Fruit fly (Drosophila melanogaster): ENCODE measurements around the gene CG18170.

CG18170 gene

DNA sequence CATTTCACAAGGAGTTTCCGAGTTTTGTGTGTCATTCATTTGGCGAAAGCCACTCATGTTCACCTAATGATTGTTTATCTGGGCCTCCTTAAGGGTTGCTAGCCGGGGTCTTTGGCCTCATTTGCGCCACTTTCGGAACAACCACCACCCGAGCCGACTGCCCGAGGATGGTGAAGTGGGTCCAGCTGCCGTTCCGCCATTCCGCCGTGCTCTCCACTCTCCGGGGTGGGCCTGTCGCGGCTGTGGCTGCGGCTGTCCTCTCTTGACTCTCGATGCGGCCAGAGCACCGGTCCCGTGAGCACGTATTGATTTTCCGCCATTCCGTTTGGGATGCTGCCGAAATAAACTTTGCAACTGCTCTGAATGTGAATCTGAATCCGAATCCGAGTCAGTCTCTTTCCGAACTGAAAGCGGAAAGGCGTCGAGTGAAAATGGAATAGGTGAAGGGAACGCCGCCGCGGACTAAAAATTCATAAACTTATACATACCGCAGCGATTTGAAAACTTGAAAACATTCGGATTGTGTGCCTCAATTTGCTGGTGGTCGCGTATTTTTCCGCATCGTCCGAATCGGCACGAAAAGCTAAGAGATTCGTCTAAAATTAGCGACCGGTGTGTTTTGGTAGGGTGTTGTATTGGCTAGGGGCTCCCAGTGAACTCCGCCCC is 46.1 kb downstream of the CG18170 start, which contains the start of gene CG13920 (continued):
- TF ChIP-seq pho (GFP tag; optimal IDR thresholded peaks at IDR 0.05) (no peak), chif (GFP tag; optimal IDR thresholded peaks at IDR 0.05) (no peak), dysf (GFP tag; IDR thresholded peaks at IDR 0.05) (no peak), nau (GFP tag; optimal IDR thresholded peaks at IDR 0.05) (no peak), CG10321 (GFP tag; IDR thresholded peaks at IDR 0.05) (no peak), CG10267 (tag; optimal IDR thresholded peaks at IDR 0.05) (no peak), Bgb (GFP tag; IDR thresholded peaks at IDR 0.05; ENCODE audit: partially characterized antibody) (no peak; the same call in 1 of the 2 replicates), CG17385 (GFP tag; optimal IDR thresholded peaks at IDR 0.05) (no peak), CG30431 (GFP tag; optimal IDR thresholded peaks at IDR 0.05) (no peak), Six4 (GFP tag; optimal IDR thresholded peaks at IDR 0.05) (no peak), Hr51 (GFP tag; optimal IDR thresholded peaks at IDR 0.05) (no peak), Fer2 (tag; optimal IDR thresholded peaks at IDR 0.05) (no peak), CrebB (tag; optimal IDR thresholded peaks at IDR 0.05) (no peak), CG1529 (GFP tag; optimal IDR thresholded peaks at IDR 0.05) (no peak), CG6813 (GFP tag; optimal IDR thresholded peaks at IDR 0.05) (no peak), BtbVII (GFP tag; optimal IDR thresholded peaks at IDR 0.05) (no peak), Deaf1 (tag; optimal IDR thresholded peaks at IDR 0.05) (peak; percentile 91), Jarid2 (GFP tag; optimal IDR thresholded peaks at IDR 0.05) (peak; percentile 34), CG13287 (GFP tag; IDR thresholded peaks at IDR 0.05; ENCODE audit: partially characterized antibody) (peak; percentile 13; the same call in 1 of the 2 replicates), insv (GFP tag; optimal IDR thresholded peaks at IDR 0.05) (no peak), seq (GFP tag; IDR thresholded peaks at IDR 0.05) (peak; percentile 85)

DNA sequence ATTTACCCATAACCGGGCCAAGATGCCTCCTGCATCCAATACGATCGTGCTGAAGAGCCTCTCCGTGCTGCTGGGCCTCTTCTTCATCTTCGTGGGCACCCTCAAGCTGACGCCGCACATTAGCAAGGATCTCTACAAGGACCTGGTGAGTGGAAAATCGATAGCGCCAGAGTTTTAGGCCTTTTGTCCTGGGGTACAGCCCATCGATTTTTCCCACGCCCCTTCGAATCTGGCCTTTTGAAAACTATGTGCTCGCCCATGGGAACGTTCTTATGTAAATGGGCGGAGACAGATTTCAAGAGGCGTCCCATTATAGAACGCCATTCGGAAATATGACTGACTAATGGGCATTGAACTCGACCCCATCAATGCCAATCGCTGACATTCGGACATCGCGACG is 46.6 kb downstream of the CG18170 start:
- no peak for TF ChIP-seq kah (GFP tag; optimal IDR thresholded peaks at IDR 0.05)
- no peak for TF ChIP-seq CG2889 (GFP tag; IDR thresholded peaks at IDR 0.05)
- no peak for TF ChIP-seq scrt (GFP tag; optimal IDR thresholded peaks at IDR 0.05)
- no peak for TF ChIP-seq CG31224 (GFP tag; IDR thresholded peaks at IDR 0.05)
- TF ChIP-seq CG9876 (GFP tag; optimal IDR thresholded peaks at IDR 0.05) = no peak
- no peak for TF ChIP-seq Spps (tag; optimal IDR thresholded peaks at IDR 0.05)
- TF ChIP-seq so (GFP tag; IDR thresholded peaks at IDR 0.05) = 0 out of 3 replicates have a peak, but pooled peaks have one; percentile 30
- TF ChIP-seq MBD-R2 (GFP tag; IDR thresholded peaks at IDR 0.05) = peak; percentile 10; the same call in 1 of the 2 replicates
- peak; percentile 95 for TF ChIP-seq onecut (GFP tag; IDR thresholded peaks at IDR 0.05)
- no peak for TF ChIP-seq ftz-f1 (GFP tag; optimal IDR thresholded peaks at IDR 0.05)
- no peak for TF ChIP-seq CG6683 (GFP tag; optimal IDR thresholded peaks at IDR 0.05)
- 0 out of 2 replicates have a peak, but pooled peaks have one; percentile 27 for TF ChIP-seq Bgb (GFP tag; IDR thresholded peaks at IDR 0.05; ENCODE audit: partially characterized antibody)
- no peak for TF ChIP-seq unpg (GFP tag; optimal IDR thresholded peaks at IDR 0.05)
- TF ChIP-seq CG17912 (GFP tag; optimal IDR thresholded peaks at IDR 0.05) = no peak
- no peak for TF ChIP-seq CG12155 (GFP tag; optimal IDR thresholded peaks at IDR 0.05)
- TF ChIP-seq Pdp1 (GFP tag; optimal IDR thresholded peaks at IDR 0.05) = peak in 1 of 2 experiments; percentile 47
- no peak for TF ChIP-seq Dbx (GFP tag; IDR thresholded peaks at IDR 0.05)
- TF ChIP-seq tna (GFP tag; IDR thresholded peaks at IDR 0.05; ENCODE audit: partially characterized antibody) = no peak
- peak; percentile 39 for TF ChIP-seq Med (GFP tag)
- no peak for TF ChIP-seq CG4404 (GFP tag; IDR thresholded peaks at IDR 0.05)
- TF ChIP-seq CG3407 (GFP tag; optimal IDR thresholded peaks at IDR 0.05) = no peak

Data from whole organism, embryonic.